Worm (Caenorhabditis elegans): ENCODE measurements around the gene czw-1.

Gene czw-1

ce11 chrIV:7940919-7941318 is 5.7 kb downstream of the czw-1 start, which contains the start of gene exc-9:
Gene exc-9 (minus strand): TSS chrIV:7941019.
- no peak for TF ChIP-seq lsy-12 (tag; optimal IDR thresholded peaks at IDR 0.05)
- TF ChIP-seq fos-1 (tag; optimal IDR thresholded peaks at IDR 0.05) = no peak
- no peak for TF ChIP-seq zag-1 (tag; optimal IDR thresholded peaks at IDR 0.05)
- TF ChIP-seq nhr-23 (tag; optimal IDR thresholded peaks at IDR 0.05) = no peak
- TF ChIP-seq mdl-1 (tag; optimal IDR thresholded peaks at IDR 0.05) = no peak
- no peak for TF ChIP-seq snpc-4 (tag; optimal IDR thresholded peaks at IDR 0.05)
- no peak for TF ChIP-seq fkh-2 (tag; optimal IDR thresholded peaks at IDR 0.05)
- TF ChIP-seq skn-1 (tag; optimal IDR thresholded peaks at IDR 0.05) = no peak

ce11 chrIV:7938834-7939233 is 7.8 kb downstream of the czw-1 start, which contains the start of gene F20D12.7:
Gene F20D12.7 (minus strand): TSS chrIV:7938934.
- TF ChIP-seq nhr-43 (tag; optimal IDR thresholded peaks at IDR 0.05; ENCODE audit: poor library complexity, severe bottlenecking) = no peak
- no peak for TF ChIP-seq lin-39 (tag; optimal IDR thresholded peaks at IDR 0.05)

ce11 chrIV:7933733-7934132 is 12.9 kb downstream of the czw-1 start, which contains the start of gene bbs-2:
Gene bbs-2 (plus strand): TSS chrIV:7934033.
- TF ChIP-seq nhr-237 (tag; optimal IDR thresholded peaks at IDR 0.05) (no peak), pqm-1 (tag; optimal IDR thresholded peaks at IDR 0.05) (no peak), nfya-1 (tag; optimal IDR thresholded peaks at IDR 0.05; ENCODE audit: insufficient read depth) (no peak), eor-1 (tag; optimal IDR thresholded peaks at IDR 0.05) (no peak), skn-1 (tag; optimal IDR thresholded peaks at IDR 0.05) (no peak), nhr-77 (tag; optimal IDR thresholded peaks at IDR 0.05) (no peak), R02D3.7 (tag; optimal IDR thresholded peaks at IDR 0.05) (no peak), jun-1 (tag; optimal IDR thresholded peaks at IDR 0.05) (no peak), hmg-11 (tag; optimal IDR thresholded peaks at IDR 0.05) (no peak), daf-12 (tag; optimal IDR thresholded peaks at IDR 0.05) (no peak), unc-39 (tag; optimal IDR thresholded peaks at IDR 0.05) (no peak)

- TF ChIP-seq ama-1 (optimal IDR thresholded peaks at IDR 0.05) (no peak), egl-27 (tag; optimal IDR thresholded peaks at IDR 0.05) (no peak), pqm-1 (tag; optimal IDR thresholded peaks at IDR 0.05) (no peak), nhr-43 (tag; optimal IDR thresholded peaks at IDR 0.05; ENCODE audit: poor library complexity, severe bottlenecking) (no peak), fkh-10 (GFP tag; optimal IDR thresholded peaks at IDR 0.05) (no peak), nhr-11 (tag; optimal IDR thresholded peaks at IDR 0.05) (no peak), ceh-82 (tag; optimal IDR thresholded peaks at IDR 0.05) (no peak), mdl-1 (tag; optimal IDR thresholded peaks at IDR 0.05) (no peak), nhr-77 (tag; optimal IDR thresholded peaks at IDR 0.05) (no peak), R02D3.7 (tag; optimal IDR thresholded peaks at IDR 0.05) (no peak), daf-12 (tag; optimal IDR thresholded peaks at IDR 0.05) (no peak), jun-1 (tag; optimal IDR thresholded peaks at IDR 0.05) (no peak), nhr-28 (tag; optimal IDR thresholded peaks at IDR 0.05) (no peak), ceh-28 (tag; optimal IDR thresholded peaks at IDR 0.05) (no peak)
These were observed 14.8 kb downstream of the czw-1 start for ce11 chrIV:7931873-7932272.

ce11 chrIV:7927852-7928251 is 18.8 kb downstream of the czw-1 start, which contains the start of gene gcy-8:
Gene gcy-8 (plus strand): TSS chrIV:7928152.
- no peak for TF ChIP-seq lin-15B (tag; optimal IDR thresholded peaks at IDR 0.05)
- TF ChIP-seq elt-3 (tag; optimal IDR thresholded peaks at IDR 0.05) = no peak
- no peak for TF ChIP-seq nhr-25 (tag; optimal IDR thresholded peaks at IDR 0.05)

ce11 chrIV:7927218-7927617 is 19.4 kb downstream of the czw-1 start, which contains the start of gene C49H3.12:
Gene C49H3.12 (minus strand): TSS chrIV:7927318.
- TF ChIP-seq lsy-12 (tag; optimal IDR thresholded peaks at IDR 0.05) (no peak), nhr-67 (tag; optimal IDR thresholded peaks at IDR 0.05) (no peak), ama-1 (optimal IDR thresholded peaks at IDR 0.05) (no peak), ztf-4 (tag; optimal IDR thresholded peaks at IDR 0.05) (no peak), pha-4 (tag; optimal IDR thresholded peaks at IDR 0.05) (no peak), nhr-28 (tag; optimal IDR thresholded peaks at IDR 0.05) (no peak), nhr-237 (tag; optimal IDR thresholded peaks at IDR 0.05) (no peak)

Measured in whole organism, L3 larva.